Fruit fly (Drosophila melanogaster) whole organism, embryonic: ENCODE measurements around the gene CG9674.

ENCODE experiments used
- Adf1 ChIP-seq: fragments of 200-800 bp; sonication (Bioruptor generic); IDR thresholded peaks from 2 replicates; pipeline ENCODE4 v1.3.6; 2022; ENCODE audit warnings: missing biosample characterization, missing genetic modification characterization
- Bgb ChIP-seq: fragments of 200-800 bp; sonication (Bioruptor generic); IDR thresholded peaks from 2 replicates; pipeline ENCODE4 v1.3.6; 2022; ENCODE audit warnings: missing biosample characterization, missing genetic modification characterization; ENCODE audit not compliant: partially characterized antibody
- CG10431 ChIP-seq: fragments of 200-800 bp; sonication (Bioruptor generic); optimal IDR thresholded peaks from 3 replicates; lab custom pipeline; 2018; ENCODE audit warnings: missing biosample characterization, mild to moderate bottlenecking, missing genetic modification characterization
- CG11456 ChIP-seq: fragments of 200-800 bp; sonication (Bioruptor generic); IDR thresholded peaks from 3 replicates; pipeline ENCODE4 v1.3.6; 2022; ENCODE audit warnings: missing biosample characterization, missing genetic modification characterization
- CG11504 ChIP-seq: fragments of 200-800 bp; sonication (Bioruptor generic); optimal IDR thresholded peaks from 3 replicates; lab custom pipeline; 2019; ENCODE audit warnings: missing biosample characterization, mild to moderate bottlenecking, missing genetic modification characterization, moderate library complexity
- CG1603 ChIP-seq: fragments of 200-800 bp; sonication (Bioruptor generic); optimal IDR thresholded peaks from 2 replicates; lab custom pipeline; 2019; ENCODE audit warnings: missing biosample characterization, mild to moderate bottlenecking, missing genetic modification characterization, moderate library complexity
- CG17328 ChIP-seq: fragments of 200-800 bp; sonication (Bioruptor generic); IDR thresholded peaks from 2 replicates; pipeline ENCODE4 v1.3.6; 2022; ENCODE audit warnings: missing biosample characterization, missing genetic modification characterization
- CG2202 ChIP-seq: fragments of 200-800 bp; sonication (Bioruptor generic); optimal IDR thresholded peaks from 2 replicates; lab custom pipeline; 2018; ENCODE audit warnings: missing biosample characterization, mild to moderate bottlenecking, missing genetic modification characterization
- CG31224 ChIP-seq: fragments of 200-800 bp; sonication (Bioruptor generic); IDR thresholded peaks from 2 replicates; pipeline ENCODE4 v1.3.6; 2022; ENCODE audit warnings: missing biosample characterization, missing genetic modification characterization
- CG31365 ChIP-seq: fragments of 200-800 bp; sonication (Bioruptor generic); optimal IDR thresholded peaks from 2 replicates; lab custom pipeline; 2018; ENCODE audit warnings: missing biosample characterization, mild to moderate bottlenecking, missing genetic modification characterization
- CG32532 ChIP-seq: fragments of 200-800 bp; sonication (Bioruptor generic); IDR thresholded peaks from 2 replicates; pipeline ENCODE4 v1.3.6; 2022; ENCODE audit warnings: missing biosample characterization, missing genetic modification characterization
- CG34224 ChIP-seq: fragments of 200-800 bp; sonication (Bioruptor generic); IDR thresholded peaks from 3 replicates; pipeline ENCODE4 v1.3.6; 2022; ENCODE audit warnings: missing biosample characterization, missing genetic modification characterization; ENCODE audit not compliant: partially characterized antibody
- CG3726 ChIP-seq: fragments of 200-800 bp; sonication (Bioruptor generic); IDR thresholded peaks from 3 replicates; pipeline ENCODE4, ENCODE4 v1.3.6; 2022; ENCODE audit warnings: missing biosample characterization, missing genetic modification characterization
- CG6683 ChIP-seq: fragments of 200-800 bp; sonication (Bioruptor generic); optimal IDR thresholded peaks from 2 replicates; lab custom pipeline; 2017; ENCODE audit warnings: missing biosample characterization, mild to moderate bottlenecking, missing genetic modification characterization, missing genetic modification reagents
- CG6813 ChIP-seq: fragments of 200-800 bp; sonication (Bioruptor generic); optimal IDR thresholded peaks from 2 replicates; lab custom pipeline; 2017; ENCODE audit warnings: missing biosample characterization, missing genetic modification characterization, mild to moderate bottlenecking, moderate library complexity, missing genetic modification reagents
- CG7963 ChIP-seq: fragments of 200-800 bp; sonication (Bioruptor generic); IDR thresholded peaks from 3 replicates; pipeline ENCODE4 v1.3.6; 2022; ENCODE audit warnings: missing biosample characterization, missing genetic modification characterization; ENCODE audit not compliant: partially characterized antibody
- CG8765 ChIP-seq: fragments of 200-800 bp; sonication (Bioruptor generic); IDR thresholded peaks from 2 replicates; pipeline ENCODE4 v1.3.6; 2022; ENCODE audit warnings: missing biosample characterization, missing genetic modification characterization
- CG9797 ChIP-seq: fragments of 200-800 bp; sonication (Bioruptor generic); optimal IDR thresholded peaks from 3 replicates; lab custom pipeline; 2018; ENCODE audit warnings: missing biosample characterization, mild to moderate bottlenecking, missing genetic modification characterization
- CG9932 ChIP-seq: fragments of 200-800 bp; sonication (Bioruptor generic); IDR thresholded peaks from 2 replicates; pipeline ENCODE4 v1.3.6; 2022; ENCODE audit warnings: missing biosample characterization, missing genetic modification characterization
- Dip2 ChIP-seq: fragments of 200-800 bp; sonication (Bioruptor generic); IDR thresholded peaks from 2 replicates; pipeline ENCODE4 v1.3.6; 2022; ENCODE audit warnings: missing biosample characterization, missing genetic modification characterization
- Mad ChIP-seq: fragments of 200-800 bp; sonication (Bioruptor generic); optimal IDR thresholded peaks from 2 replicates; lab custom pipeline; 2016; ENCODE audit warnings: missing biosample characterization, missing genetic modification characterization
- Max ChIP-seq: fragments of 200-800 bp; sonication (Bioruptor generic); optimal IDR thresholded peaks from 2 replicates; lab custom pipeline; 2016; ENCODE audit warnings: missing biosample characterization, mild to moderate bottlenecking, missing genetic modification characterization
- Sox100B ChIP-seq: fragments of 200-800 bp; sonication (Bioruptor generic); optimal IDR thresholded peaks from 3 replicates; lab custom pipeline; 2018; ENCODE audit warnings: missing biosample characterization, mild to moderate bottlenecking, missing genetic modification characterization
- Trl ChIP-seq, 3 experiments: fragments of >200 bp in 2 of 3; fragments of 200-800 bp in 1 of 3; sonication (Bioruptor generic) in 1 of 3; optimal IDR thresholded peaks; 2 replicates in 1 of 3; 3 replicates in 2 of 3; lab custom pipeline; 2016 to 2017; ENCODE audit warnings: missing biosample characterization in 1 of 3, missing genetic modification characterization in 1 of 3
- Usf ChIP-seq: fragments of 200-800 bp; sonication (Bioruptor generic); optimal IDR thresholded peaks from 2 replicates; lab custom pipeline; 2017; ENCODE audit warnings: missing genotype, missing biosample characterization, missing genetic modification characterization
- bowl ChIP-seq: fragments of 200-800 bp; sonication (Bioruptor generic); IDR thresholded peaks from 2 replicates; pipeline ENCODE4 v1.3.6; 2022; ENCODE audit warnings: missing biosample characterization, missing genetic modification characterization
- bsh ChIP-seq, 2 experiments: fragments of 200-800 bp; sonication (Bioruptor generic); optimal IDR thresholded peaks; 2 replicates each; lab custom pipeline; 2017 to 2018; ENCODE audit warnings: mild to moderate bottlenecking in 2 of 2, missing biosample characterization in 2 of 2, missing genetic modification characterization in 2 of 2, moderate library complexity in 1 of 2
- cg ChIP-seq: fragments of 200-800 bp; sonication (Bioruptor generic); optimal IDR thresholded peaks from 3 replicates; lab custom pipeline; 2019; ENCODE audit warnings: missing biosample characterization, mild to moderate bottlenecking, missing genetic modification characterization, moderate library complexity
- chif ChIP-seq, 2 experiments: fragments of 200-800 bp; sonication (Bioruptor generic); optimal IDR thresholded peaks; 3 replicates each; lab custom pipeline; 2016; ENCODE audit warnings: missing biosample characterization in 2 of 2, missing genetic modification characterization in 2 of 2
- crol ChIP-seq: fragments of 200-800 bp; sonication (Bioruptor generic); IDR thresholded peaks from 2 replicates; pipeline ENCODE4 v1.3.6; 2022; ENCODE audit warnings: missing biosample characterization, missing genetic modification characterization
- da ChIP-seq: fragments of 200-800 bp; sonication (Bioruptor generic); optimal IDR thresholded peaks from 2 replicates; lab custom pipeline; 2016; ENCODE audit warnings: missing biosample characterization, missing genetic modification characterization
- ems ChIP-seq: fragments of 200-800 bp; sonication (Bioruptor generic); optimal IDR thresholded peaks from 3 replicates; lab custom pipeline; 2016; ENCODE audit warnings: missing biosample characterization, missing genetic modification characterization
- eve ChIP-seq, 2 experiments: fragments of >200 bp; optimal IDR thresholded peaks; 2 replicates each; lab custom pipeline; 2017; ENCODE audit warnings: missing biosample characterization in 2 of 2, missing genetic modification characterization in 2 of 2
- ftz-f1 ChIP-seq: fragments of 200-800 bp; sonication (Bioruptor generic); optimal IDR thresholded peaks from 2 replicates; lab custom pipeline; 2016; ENCODE audit warnings: missing biosample characterization, missing genetic modification characterization
- fu2 ChIP-seq: fragments of 200-800 bp; sonication (Bioruptor generic); optimal IDR thresholded peaks from 2 replicates; lab custom pipeline; 2016; ENCODE audit warnings: missing biosample characterization, missing genetic modification characterization
- gsb-n ChIP-seq: fragments of 200-800 bp; sonication (Bioruptor generic); optimal IDR thresholded peaks from 3 replicates; lab custom pipeline; 2018; ENCODE audit warnings: missing biosample characterization, mild to moderate bottlenecking, missing genetic modification characterization
- maf-S ChIP-seq: fragments of 200-800 bp; sonication (Bioruptor generic); optimal IDR thresholded peaks from 2 replicates; lab custom pipeline; 2016; ENCODE audit warnings: missing biosample characterization, missing genetic modification characterization
- pan ChIP-seq, 4 experiments: fragments of >200 bp in 3 of 4; fragments of 200-800 bp in 1 of 4; sonication (Bioruptor generic) in 1 of 4; optimal IDR thresholded peaks in 3 of 4; IDR thresholded peaks in 1 of 4; 2 replicates each; pipeline versions ENCODE4 v1.3.6 to Lab custom; 2017 to 2022; ENCODE audit warnings: missing biosample characterization in 2 of 4, missing genetic modification characterization in 2 of 4, mixed read lengths in 1 of 4
- phol ChIP-seq: fragments of 200-800 bp; sonication (Bioruptor generic); optimal IDR thresholded peaks from 3 replicates; lab custom pipeline; 2018; ENCODE audit warnings: missing biosample characterization, mild to moderate bottlenecking, missing genetic modification characterization, moderate library complexity
- pros ChIP-seq: fragments of 200-800 bp; sonication (Bioruptor generic); optimal IDR thresholded peaks from 3 replicates; lab custom pipeline; 2019; ENCODE audit warnings: missing biosample characterization, mild to moderate bottlenecking, missing genetic modification characterization, moderate library complexity
- scrt ChIP-seq: fragments of 200-800 bp; sonication (Bioruptor generic); optimal IDR thresholded peaks from 2 replicates; lab custom pipeline; 2018; ENCODE audit warnings: missing biosample characterization, mild to moderate bottlenecking, missing genetic modification characterization, moderate library complexity
- slp2 ChIP-seq: fragments of 200-800 bp; sonication (Bioruptor generic); optimal IDR thresholded peaks from 2 replicates; lab custom pipeline; 2016; ENCODE audit warnings: missing biosample characterization, missing genetic modification characterization
- sqz ChIP-seq: fragments of 200-800 bp; sonication (Bioruptor generic); optimal IDR thresholded peaks from 3 replicates; lab custom pipeline; 2018; ENCODE audit warnings: missing biosample characterization, mild to moderate bottlenecking, missing genetic modification characterization
- unpg ChIP-seq: fragments of 200-800 bp; sonication (Bioruptor generic); optimal IDR thresholded peaks from 3 replicates; lab custom pipeline; 2018; ENCODE audit warnings: missing biosample characterization, mild to moderate bottlenecking, missing genetic modification characterization, moderate library complexity
- vfl ChIP-seq: fragments of 200-800 bp; sonication (Bioruptor generic); optimal IDR thresholded peaks from 2 replicates; lab custom pipeline; 2016; ENCODE audit warnings: missing biosample characterization, missing genetic modification characterization
- vnd ChIP-seq: fragments of 200-800 bp; sonication (Bioruptor generic); IDR thresholded peaks from 3 replicates; pipeline ENCODE4 v1.3.6; 2022; ENCODE audit warnings: missing biosample characterization, missing genetic modification characterization; ENCODE audit not compliant: partially characterized antibody
- wdn ChIP-seq: fragments of 200-800 bp; sonication (Bioruptor generic); IDR thresholded peaks from 2 replicates; pipeline ENCODE4 v1.3.6; 2022; ENCODE audit warnings: missing biosample characterization, missing genetic modification characterization

Gene CG9674

DNA sequence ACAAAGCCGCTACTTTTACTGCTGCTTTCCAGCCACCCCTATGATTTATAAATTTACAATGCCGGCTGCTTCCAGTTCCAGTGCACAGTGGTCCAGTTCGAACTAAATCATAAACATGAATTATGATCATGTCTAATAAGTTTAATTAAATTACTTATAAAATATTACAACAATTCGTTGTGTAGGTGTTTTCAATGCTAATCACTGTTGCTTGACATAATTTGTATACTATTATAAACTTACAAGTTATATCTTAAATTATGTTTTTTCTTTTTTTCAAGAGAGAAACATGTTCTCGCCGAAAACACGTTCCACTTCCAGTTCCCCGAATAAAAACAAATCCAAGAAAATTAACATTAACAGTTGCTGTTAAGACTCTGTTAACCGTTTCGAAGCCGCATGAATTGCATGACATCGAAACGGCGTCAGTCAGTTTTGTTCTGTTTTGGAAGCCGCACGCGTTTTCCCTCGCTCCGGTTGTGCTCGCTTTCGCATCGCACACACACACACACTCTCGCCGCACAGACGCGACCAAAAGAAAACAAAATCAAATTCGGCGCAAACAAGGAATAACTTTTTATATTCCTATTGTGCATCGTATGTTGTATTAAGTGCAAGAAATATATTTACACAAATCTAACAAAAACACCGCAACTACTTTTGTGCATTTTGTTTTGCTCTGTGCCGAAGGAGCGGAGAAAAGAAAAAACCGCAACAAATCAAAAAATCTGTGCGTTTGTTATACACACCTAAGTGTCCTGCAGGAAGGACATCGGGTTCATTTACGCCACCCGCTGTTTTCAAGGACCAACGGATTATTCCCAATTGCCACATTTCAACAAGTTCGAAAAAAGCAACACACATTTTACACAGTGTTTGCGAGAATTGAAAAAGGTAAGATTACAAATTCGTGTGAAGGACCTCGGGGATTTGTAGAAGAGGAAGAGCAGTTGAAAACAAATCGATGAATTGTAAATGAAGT, 41.6 kb downstream of the CG9674 start, which contains the start of gene Nrt:
Nrt (plus strand) TSS at position 426 of the 982 bp plus-strand sequence.
- peak; percentile 59 for TF ChIP-seq Max (GFP tag; lab: Kevin White, UChicago)
- TF ChIP-seq Trl (optimal IDR thresholded peaks at IDR 0.05; lab: Kevin White, UChicago), result peak in 1 of 2 experiments; percentile 10
- no peak for TF ChIP-seq Trl (GFP tag; optimal IDR thresholded peaks at IDR 0.05; lab: Kevin White, UChicago)
- no peak for TF ChIP-seq Usf (GFP tag; lab: Kevin White, UChicago)
- no peak for TF ChIP-seq CG31224
- TF ChIP-seq maf-S (GFP tag; lab: Kevin White, UChicago), result no peak
- peak; percentile 25; the same call in 1 of the 3 replicates for TF ChIP-seq CG34224
- TF ChIP-seq CG8765 (GFP tag; lab: Robert Waterston, UW), result no peak
- peak; percentile 71 for TF ChIP-seq CG17328 (GFP tag; lab: Robert Waterston, UW)
- TF ChIP-seq CG31365, result no peak
- peak; percentile 65 for TF ChIP-seq pros
- 0 out of 2 replicates have a peak, but pooled peaks have one; percentile 10 for TF ChIP-seq bowl (GFP tag; lab: Robert Waterston, UW)
- TF ChIP-seq CG11504 (tag; lab: Kevin White, UChicago), result peak; percentile 73
- TF ChIP-seq Sox100B (GFP tag; lab: Kevin White, UChicago), result peak; percentile 77
- TF ChIP-seq cg (GFP tag; lab: Kevin White, UChicago), result peak; percentile 78
- no peak for TF ChIP-seq vfl (GFP tag; lab: Kevin White, UChicago)
- peak; percentile 69 for TF ChIP-seq CG6683
- peak; percentile 56; the same call in 1 of the 2 replicates for TF ChIP-seq CG9932
- TF ChIP-seq CG11456 (GFP tag; lab: Robert Waterston, UW), result no peak
- peak; percentile 26 for TF ChIP-seq CG10431
- TF ChIP-seq crol, result no peak
- peak; percentile 72 for TF ChIP-seq sqz (GFP tag; lab: Kevin White, UChicago)
- TF ChIP-seq eve (GFP tag; optimal IDR thresholded peaks at IDR 0.05; lab: Kevin White, UChicago), result peak in 1 of 2 experiments; percentile 89
- TF ChIP-seq CG6813 (GFP tag; lab: Kevin White, UChicago), result peak; percentile 69
- TF ChIP-seq gsb-n (tag; lab: Kevin White, UChicago), result peak; percentile 75
- no peak for TF ChIP-seq Mad (GFP tag; lab: Kevin White, UChicago)
- TF ChIP-seq chif (GFP tag; optimal IDR thresholded peaks at IDR 0.05; lab: Kevin White, UChicago), result no peak
- no peak for TF ChIP-seq ftz-f1
- TF ChIP-seq scrt (GFP tag; lab: Kevin White, UChicago), result peak; percentile 45
- TF ChIP-seq da, result no peak
- TF ChIP-seq wdn, result no peak
- TF ChIP-seq Bgb (GFP tag; lab: Robert Waterston, UW), result peak; percentile 52
- no peak for TF ChIP-seq Dip2 (GFP tag; lab: Robert Waterston, UW)
- no peak for TF ChIP-seq CG7963 (GFP tag; lab: Robert Waterston, UW)
- TF ChIP-seq fu2, result no peak
- no peak for TF ChIP-seq CG9797
- TF ChIP-seq CG2202 (tag; lab: Kevin White, UChicago), result peak; percentile 66
- TF ChIP-seq CG1603, result peak; percentile 15
- TF ChIP-seq ems (GFP tag; lab: Kevin White, UChicago), result no peak
- TF ChIP-seq unpg (GFP tag; lab: Kevin White, UChicago), result peak; percentile 81
- peak; percentile 73 for TF ChIP-seq CG32532 (GFP tag; lab: Robert Waterston, UW)
- peak; percentile 48 to 76 for TF ChIP-seq bsh (GFP tag; optimal IDR thresholded peaks at IDR 0.05; lab: Kevin White, UChicago)
- TF ChIP-seq phol (tag; lab: Kevin White, UChicago), result peak; percentile 57
- 0 out of 3 replicates have a peak, but pooled peaks have one; percentile 9 for TF ChIP-seq CG3726 (GFP tag; lab: Robert Waterston, UW)
- no peak for TF ChIP-seq Adf1 (GFP tag; lab: Robert Waterston, UW)
- no peak for TF ChIP-seq slp2
- TF ChIP-seq vnd, result no peak
- no peak for TF ChIP-seq pan (optimal IDR thresholded peaks at IDR 0.05; lab: Kevin White, UChicago)
- no peak for TF ChIP-seq pan (GFP tag; optimal IDR thresholded peaks at IDR 0.05 in 1 of 2, IDR thresholded peaks at IDR 0.05 in 1 of 2)
